Fruit fly (Drosophila melanogaster) whole organism, embryonic: ENCODE measurements around the gene CG10996.
A peak's percentile ranks its signal among the peaks of the same experiment; 100 is the strongest.

Source experiments
- Antp ChIP-seq: fragments of 200-800 bp; sonication (Bioruptor generic); optimal IDR thresholded peaks from 3 replicates; lab custom pipeline; 2016; ENCODE audit warnings: missing biosample characterization, missing genetic modification characterization
- BEAF-32 ChIP-seq: fragments of 200-800 bp; sonication (Bioruptor generic); optimal IDR thresholded peaks from 3 replicates; lab custom pipeline; 2017; ENCODE audit warnings: missing biosample characterization, missing genetic modification characterization, mild to moderate bottlenecking, moderate library complexity, missing genetic modification reagents
- CG10321 ChIP-seq: fragments of 200-800 bp; sonication (Bioruptor generic); IDR thresholded peaks from 2 replicates; pipeline ENCODE4 v1.3.6; 2022; ENCODE audit warnings: missing biosample characterization, missing genetic modification characterization
- CG11456 ChIP-seq: fragments of 200-800 bp; sonication (Bioruptor generic); IDR thresholded peaks from 3 replicates; pipeline ENCODE4 v1.3.6; 2022; ENCODE audit warnings: missing biosample characterization, missing genetic modification characterization
- CG11504 ChIP-seq: fragments of 200-800 bp; sonication (Bioruptor generic); optimal IDR thresholded peaks from 3 replicates; lab custom pipeline; 2019; ENCODE audit warnings: missing biosample characterization, mild to moderate bottlenecking, missing genetic modification characterization, moderate library complexity
- CG12659 ChIP-seq: fragments of 200-800 bp; sonication (Bioruptor generic); optimal IDR thresholded peaks from 3 replicates; lab custom pipeline; 2017; ENCODE audit warnings: mild to moderate bottlenecking, missing biosample characterization, missing genetic modification reagents, missing genetic modification characterization
- CG13287 ChIP-seq: fragments of 200-800 bp; sonication (Bioruptor generic); IDR thresholded peaks from 2 replicates; pipeline ENCODE4 v1.3.6; 2022; ENCODE audit warnings: missing biosample characterization, missing genetic modification characterization; ENCODE audit not compliant: partially characterized antibody
- CG13624 ChIP-seq: fragments of 200-800 bp; sonication (Bioruptor generic); optimal IDR thresholded peaks from 2 replicates; lab custom pipeline; 2016; ENCODE audit warnings: missing biosample characterization, missing genetic modification characterization
- CG14441 ChIP-seq: fragments of 200-800 bp; sonication (Bioruptor generic); IDR thresholded peaks from 2 replicates; pipeline ENCODE4 v1.3.6; 2022; ENCODE audit warnings: missing biosample characterization, missing genetic modification characterization
- CG17385 ChIP-seq: fragments of 200-800 bp; sonication (Bioruptor generic); optimal IDR thresholded peaks from 3 replicates; lab custom pipeline; 2018; ENCODE audit warnings: missing biosample characterization, mild to moderate bottlenecking, missing genetic modification characterization
- CG18476 ChIP-seq: fragments of 200-800 bp; sonication (Bioruptor generic); optimal IDR thresholded peaks from 2 replicates; lab custom pipeline; 2016; ENCODE audit warnings: missing biosample characterization, mild to moderate bottlenecking, missing genetic modification characterization
- CG2712 ChIP-seq: fragments of 200-800 bp; optimal IDR thresholded peaks from 3 replicates; lab custom pipeline; 2019; ENCODE audit warnings: missing biosample characterization, mild to moderate bottlenecking, missing genetic modification characterization, moderate library complexity
- CG3065 ChIP-seq: fragments of 200-800 bp; sonication (Bioruptor generic); optimal IDR thresholded peaks from 2 replicates; lab custom pipeline; 2016; ENCODE audit warnings: missing biosample characterization, missing genetic modification characterization
- CG3163 ChIP-seq: fragments of 200-800 bp; sonication (Bioruptor generic); optimal IDR thresholded peaks from 3 replicates; lab custom pipeline; 2016; ENCODE audit warnings: missing biosample characterization, missing genetic modification characterization
- CG32767 ChIP-seq: fragments of 200-800 bp; sonication (Bioruptor generic); IDR thresholded peaks from 2 replicates; pipeline ENCODE4 v1.3.6; 2022; ENCODE audit warnings: missing biosample characterization, missing genetic modification characterization
- CG33213 ChIP-seq: fragments of 200-800 bp; sonication (Bioruptor generic); optimal IDR thresholded peaks from 3 replicates; lab custom pipeline; 2016; ENCODE audit warnings: missing biosample characterization, missing genetic modification characterization
- CG34376 ChIP-seq: fragments of 200-800 bp; sonication (Bioruptor generic); optimal IDR thresholded peaks from 2 replicates; lab custom pipeline; 2018; ENCODE audit warnings: missing biosample characterization, mild to moderate bottlenecking, missing genetic modification characterization
- CG3838 ChIP-seq: fragments of 200-800 bp; sonication (Bioruptor generic); optimal IDR thresholded peaks from 3 replicates; lab custom pipeline; 2016; ENCODE audit warnings: missing biosample characterization, missing genetic modification characterization
- CG4328 ChIP-seq: fragments of 200-800 bp; sonication (Bioruptor generic); optimal IDR thresholded peaks from 3 replicates; lab custom pipeline; 2017; ENCODE audit warnings: missing biosample characterization, missing genetic modification reagents, missing genetic modification characterization
- CG8290 ChIP-seq, 3 experiments: fragments of 200-800 bp; sonication (Bioruptor generic); optimal IDR thresholded peaks; 2 replicates each; lab custom pipeline; 2016 to 2019; ENCODE audit warnings: missing biosample characterization in 3 of 3, missing genetic modification characterization in 3 of 3, mild to moderate bottlenecking in 2 of 3, moderate library complexity in 1 of 3
- D19A ChIP-seq: fragments of 200-800 bp; optimal IDR thresholded peaks from 3 replicates; lab custom pipeline; 2019; ENCODE audit warnings: missing biosample characterization, mild to moderate bottlenecking, missing genetic modification characterization, moderate library complexity
- Dad ChIP-seq: fragments of 200-800 bp; sonication (Bioruptor generic); optimal IDR thresholded peaks from 3 replicates; lab custom pipeline; 2016; ENCODE audit warnings: missing biosample characterization, missing genetic modification characterization
- Dll ChIP-seq: fragments of 200-800 bp; sonication (Bioruptor generic); IDR thresholded peaks from 4 replicates; pipeline ENCODE4 v1.3.6; 2022; ENCODE audit warnings: missing biosample characterization, missing genetic modification characterization; ENCODE audit not compliant: partially characterized antibody
- Max ChIP-seq: fragments of 200-800 bp; sonication (Bioruptor generic); optimal IDR thresholded peaks from 2 replicates; lab custom pipeline; 2016; ENCODE audit warnings: missing biosample characterization, mild to moderate bottlenecking, missing genetic modification characterization
- Med ChIP-seq: fragments of 200-800 bp; sonication (Bioruptor generic); peaks from one replicate; lab custom pipeline; 2016; ENCODE audit warnings: missing biosample characterization, missing genetic modification characterization, mild to moderate bottlenecking, inconsistent platforms, moderate library complexity
- Mrtf ChIP-seq: fragments of 200-800 bp; sonication (Bioruptor generic); IDR thresholded peaks from 3 replicates; pipeline ENCODE4 v1.3.6; 2022; ENCODE audit warnings: missing biosample characterization, missing genetic modification characterization
- Myb ChIP-seq: fragments of 200-800 bp; sonication (Bioruptor generic); optimal IDR thresholded peaks from 2 replicates; lab custom pipeline; 2016; ENCODE audit warnings: missing biosample characterization, missing genetic modification characterization
- NK7.1 ChIP-seq: fragments of 200-800 bp; sonication (Bioruptor generic); optimal IDR thresholded peaks from 3 replicates; lab custom pipeline; 2016; ENCODE audit warnings: missing biosample characterization, missing genetic modification characterization
- Opbp ChIP-seq: fragments of 200-800 bp; sonication (Bioruptor generic); IDR thresholded peaks from 3 replicates; pipeline ENCODE4 v1.3.6; 2022; ENCODE audit warnings: missing biosample characterization, missing genetic modification characterization; ENCODE audit not compliant: partially characterized antibody
- Scr ChIP-seq: fragments of 200-800 bp; sonication (Bioruptor generic); IDR thresholded peaks from 2 replicates; pipeline ENCODE4 v1.3.6; 2022; ENCODE audit warnings: missing biosample characterization, missing genetic modification characterization; ENCODE audit not compliant: partially characterized antibody
- Side ChIP-seq: fragments of 200-800 bp; sonication (Bioruptor generic); optimal IDR thresholded peaks from 2 replicates; lab custom pipeline; 2016; ENCODE audit warnings: missing biosample characterization, missing genetic modification characterization
- bigmax ChIP-seq: fragments of 200-800 bp; sonication (Bioruptor generic); optimal IDR thresholded peaks from 2 replicates; lab custom pipeline; 2018; ENCODE audit warnings: missing biosample characterization, mild to moderate bottlenecking, missing genetic modification characterization
- fru ChIP-seq: fragments of >200 bp; optimal IDR thresholded peaks from 2 replicates; lab custom pipeline; 2017
- ftz-f1 ChIP-seq: fragments of 200-800 bp; sonication (Bioruptor generic); optimal IDR thresholded peaks from 2 replicates; lab custom pipeline; 2016; ENCODE audit warnings: missing biosample characterization, missing genetic modification characterization
- gce ChIP-seq: fragments of 200-800 bp; sonication (Bioruptor generic); IDR thresholded peaks from 3 replicates; pipeline ENCODE4 v1.3.6; 2022; ENCODE audit warnings: missing biosample characterization, missing genetic modification characterization
- gcm ChIP-seq: fragments of 200-800 bp; sonication (Bioruptor generic); optimal IDR thresholded peaks from 2 replicates; lab custom pipeline; 2019; ENCODE audit warnings: missing biosample characterization, mild to moderate bottlenecking, missing genetic modification characterization, moderate library complexity
- grau ChIP-seq: fragments of 200-800 bp; optimal IDR thresholded peaks from 3 replicates; lab custom pipeline; 2019; ENCODE audit warnings: missing biosample characterization, mild to moderate bottlenecking, missing genetic modification characterization, moderate library complexity
- gsb ChIP-seq: fragments of 200-800 bp; sonication (Bioruptor generic); IDR thresholded peaks from 2 replicates; pipeline ENCODE4 v1.3.6; 2022; ENCODE audit warnings: missing biosample characterization, missing genetic modification characterization
- gt ChIP-seq: fragments of 200-800 bp; sonication (Bioruptor generic); IDR thresholded peaks from 2 replicates; pipeline ENCODE4 v1.3.6; 2022; ENCODE audit warnings: missing biosample characterization, missing genetic modification characterization
- hkb ChIP-seq, 2 experiments: fragments of 200-800 bp in 1 of 2; fragments of >200 bp in 1 of 2; sonication (Bioruptor generic) in 1 of 2; IDR thresholded peaks in 1 of 2; optimal IDR thresholded peaks in 1 of 2; 2 replicates each; pipeline versions ENCODE4 v1.3.6 to Lab custom; 2017 to 2022; ENCODE audit warnings: missing biosample characterization in 1 of 2, missing genetic modification characterization in 1 of 2
- kay ChIP-seq: fragments of 200-800 bp; sonication (Bioruptor generic); optimal IDR thresholded peaks from 2 replicates; lab custom pipeline; 2016; ENCODE audit warnings: missing biosample characterization, missing genetic modification characterization
- peb ChIP-seq: fragments of 200-800 bp; sonication (Bioruptor generic); IDR thresholded peaks from 2 replicates; pipeline ENCODE4 v1.3.6; 2022; ENCODE audit warnings: missing biosample characterization, missing genetic modification characterization
- phol ChIP-seq: fragments of 200-800 bp; sonication (Bioruptor generic); optimal IDR thresholded peaks from 3 replicates; lab custom pipeline; 2018; ENCODE audit warnings: missing biosample characterization, mild to moderate bottlenecking, missing genetic modification characterization, moderate library complexity
- rib ChIP-seq: fragments of 200-800 bp; sonication (Bioruptor generic); IDR thresholded peaks from 2 replicates; pipeline ENCODE4 v1.3.6; 2022; ENCODE audit warnings: missing biosample characterization, missing genetic modification characterization
- sqz ChIP-seq: fragments of 200-800 bp; sonication (Bioruptor generic); optimal IDR thresholded peaks from 3 replicates; lab custom pipeline; 2018; ENCODE audit warnings: missing biosample characterization, mild to moderate bottlenecking, missing genetic modification characterization
- stwl ChIP-seq: fragments of 200-800 bp; sonication (Bioruptor generic); optimal IDR thresholded peaks from 3 replicates; lab custom pipeline; 2018; ENCODE audit warnings: missing biosample characterization, mild to moderate bottlenecking, missing genetic modification characterization, moderate library complexity
- tll ChIP-seq, 2 experiments: fragments of 200-800 bp in 1 of 2; fragments of >200 bp in 1 of 2; sonication (Bioruptor generic) in 1 of 2; optimal IDR thresholded peaks; 2 replicates each; lab custom pipeline; 2017 to 2019; ENCODE audit warnings: missing biosample characterization in 2 of 2, missing genetic modification characterization in 2 of 2, mild to moderate bottlenecking in 1 of 2, moderate library complexity in 1 of 2
- ttk ChIP-seq: fragments of 200-800 bp; sonication (Bioruptor generic); IDR thresholded peaks from 2 replicates; pipeline ENCODE4 v2.1.2; 2022; ENCODE audit warnings: missing biosample characterization, missing genetic modification characterization
- tup ChIP-seq: fragments of 200-800 bp; sonication (Bioruptor generic); optimal IDR thresholded peaks from 2 replicates; lab custom pipeline; 2016; ENCODE audit warnings: missing biosample characterization, mild to moderate bottlenecking, missing genetic modification characterization, moderate library complexity
- wek ChIP-seq: fragments of 200-800 bp; sonication (Bioruptor generic); optimal IDR thresholded peaks from 3 replicates; lab custom pipeline; 2018; ENCODE audit warnings: missing biosample characterization, mild to moderate bottlenecking, missing genetic modification characterization, moderate library complexity
- yki ChIP-seq: fragments of >200 bp; optimal IDR thresholded peaks from 3 replicates; lab custom pipeline; 2018

CG10996 gene

dm6 chrX:13755152-13755557 is 42.3 kb downstream of the CG10996 start, which contains the start of gene Pdcd4 (continued):
- TF ChIP-seq CG34376 (peak; percentile 75), tll (GFP tag; optimal IDR thresholded peaks at IDR 0.05; lab: Kevin White, UChicago) (no peak), CG2712 (tag; lab: Kevin White, UChicago) (peak; percentile 39), CG32767 (no peak), CG13624 (peak; percentile 6), ttk (no peak), peb (GFP tag; lab: Robert Waterston, UW) (no peak), CG4328 (peak; percentile 52), gcm (no peak), fru (no peak), CG3163 (GFP tag; lab: Kevin White, UChicago) (peak; percentile 11), kay (GFP tag; lab: Kevin White, UChicago) (no peak), wek (GFP tag; lab: Kevin White, UChicago) (peak; percentile 24), D19A (tag; lab: Kevin White, UChicago) (peak; percentile 28), ftz-f1 (GFP tag; lab: Kevin White, UChicago) (peak; percentile 3), Antp (GFP tag; lab: Kevin White, UChicago) (peak; percentile 30), grau (tag; lab: Kevin White, UChicago) (peak; percentile 10), CG13287 (GFP tag; lab: Robert Waterston, UW) (peak; percentile 17; the same call in 1 of the 2 replicates), CG3065 (GFP tag; lab: Kevin White, UChicago) (no peak), gce (GFP tag; lab: Robert Waterston, UW) (no peak), gsb (GFP tag; lab: Robert Waterston, UW) (no peak), gt (GFP tag; lab: Robert Waterston, UW) (no peak), BEAF-32 (peak; percentile 16), CG11504 (peak; percentile 7), rib (GFP tag; lab: Robert Waterston, UW) (peak; percentile 42; the same call in 1 of the 2 replicates), CG3838 (no peak), bigmax (GFP tag; lab: Kevin White, UChicago) (peak; percentile 1), CG17385 (peak; percentile 30), Dad (GFP tag; lab: Kevin White, UChicago) (no peak), stwl (tag; lab: Kevin White, UChicago) (peak; percentile 35), CG33213 (GFP tag; lab: Kevin White, UChicago) (peak; percentile 45), Side (GFP tag; lab: Kevin White, UChicago) (peak; percentile 16), Max (GFP tag; lab: Kevin White, UChicago) (no peak), NK7.1 (GFP tag; lab: Kevin White, UChicago) (no peak), tup (no peak), Med (GFP tag; lab: Kevin White, UChicago) (peak; percentile 86), Dll (no peak), CG18476 (GFP tag; lab: Kevin White, UChicago) (no peak), Myb (GFP tag; lab: Kevin White, UChicago) (no peak), sqz (GFP tag; lab: Kevin White, UChicago) (peak; percentile 55), Scr (GFP tag; lab: Robert Waterston, UW) (no peak), CG14441 (no peak), CG8290 (GFP tag; optimal IDR thresholded peaks at IDR 0.05; lab: Kevin White, UChicago) (no peak), CG8290 (tag; optimal IDR thresholded peaks at IDR 0.05; lab: Kevin White, UChicago) (peak in 1 of 2 experiments; percentile 70), hkb (optimal IDR thresholded peaks at IDR 0.05; lab: Kevin White, UChicago) (no peak), hkb (GFP tag; IDR thresholded peaks at IDR 0.05; lab: Robert Waterston, UW) (no peak), phol (tag; lab: Kevin White, UChicago) (no peak), CG11456 (GFP tag; lab: Robert Waterston, UW) (no peak), CG12659 (peak; percentile 44), Mrtf (no peak), yki (lab: Kevin White, UChicago) (no peak), CG10321 (GFP tag; lab: Robert Waterston, UW) (no peak), Opbp (GFP tag; lab: Robert Waterston, UW) (no peak)
